Fruit fly (Drosophila melanogaster) whole organism, embryonic: ENCODE measurements around the gene cry.

Experiments
- ATbp ChIP-seq: fragments of 200-800 bp; sonication (Bioruptor generic); optimal IDR thresholded peaks from 2 replicates; lab custom pipeline; 2017; ENCODE audit warnings: missing biosample characterization, mild to moderate bottlenecking, missing genetic modification characterization, missing genetic modification reagents
- Asciz ChIP-seq: fragments of 200-800 bp; sonication (Bioruptor generic); optimal IDR thresholded peaks from 2 replicates; lab custom pipeline; 2017; ENCODE audit warnings: missing biosample characterization, mild to moderate bottlenecking, missing genetic modification characterization, missing genetic modification reagents
- Awh ChIP-seq: fragments of 200-800 bp; sonication (Bioruptor generic); IDR thresholded peaks from 2 replicates; pipeline ENCODE4, ENCODE4 v1.3.6; 2022; ENCODE audit warnings: missing biosample characterization, missing genetic modification characterization
- BEAF-32 ChIP-seq: fragments of 200-800 bp; sonication (Bioruptor generic); optimal IDR thresholded peaks from 3 replicates; lab custom pipeline; 2017; ENCODE audit warnings: missing biosample characterization, missing genetic modification characterization, mild to moderate bottlenecking, moderate library complexity, missing genetic modification reagents
- Blimp-1 ChIP-seq: fragments of 200-800 bp; sonication (Bioruptor generic); optimal IDR thresholded peaks from 3 replicates; lab custom pipeline; 2018; ENCODE audit warnings: missing biosample characterization, missing genetic modification characterization, mild to moderate bottlenecking, moderate library complexity, missing genetic modification reagents
- C15 ChIP-seq: fragments of 200-800 bp; sonication (Bioruptor generic); IDR thresholded peaks from 3 replicates; pipeline ENCODE4 v1.3.6; 2022; ENCODE audit warnings: missing biosample characterization, missing genetic modification characterization
- CG10209 ChIP-seq: fragments of 200-800 bp; sonication (Bioruptor generic); optimal IDR thresholded peaks from 3 replicates; lab custom pipeline; 2017; ENCODE audit warnings: missing biosample characterization, mild to moderate bottlenecking, missing genetic modification characterization, missing genetic modification reagents
- CG12104 ChIP-seq: fragments of 200-800 bp; sonication (Bioruptor generic); optimal IDR thresholded peaks from 3 replicates; lab custom pipeline; 2016; ENCODE audit warnings: missing biosample characterization, missing genetic modification characterization
- CG12299 ChIP-seq: fragments of 200-800 bp; sonication (Bioruptor generic); optimal IDR thresholded peaks from 2 replicates; lab custom pipeline; 2018; ENCODE audit warnings: missing biosample characterization, mild to moderate bottlenecking, missing genetic modification characterization
- CG1529 ChIP-seq: fragments of 200-800 bp; sonication (Bioruptor generic); optimal IDR thresholded peaks from 3 replicates; lab custom pipeline; 2018; ENCODE audit warnings: missing biosample characterization, missing genetic modification characterization
- CG15601 ChIP-seq: fragments of 200-800 bp; sonication (Bioruptor generic); optimal IDR thresholded peaks from 3 replicates; lab custom pipeline; 2019; ENCODE audit warnings: missing biosample characterization, mild to moderate bottlenecking, missing genetic modification characterization, moderate library complexity
- CG17359 ChIP-seq: fragments of 200-800 bp; sonication (Bioruptor generic); optimal IDR thresholded peaks from 3 replicates; lab custom pipeline; 2018; ENCODE audit warnings: missing biosample characterization, mild to moderate bottlenecking, missing genetic modification characterization, moderate library complexity
- CG17612 ChIP-seq: fragments of 200-800 bp; sonication (Bioruptor generic); IDR thresholded peaks from 2 replicates; pipeline ENCODE4 v1.3.6; 2022; ENCODE audit warnings: missing biosample characterization, missing genetic modification characterization
- CG2875 ChIP-seq: fragments of 200-800 bp; sonication (Bioruptor generic); optimal IDR thresholded peaks from 2 replicates; lab custom pipeline; 2017; ENCODE audit warnings: missing biosample characterization, mild to moderate bottlenecking, missing genetic modification characterization, missing genetic modification reagents
- CG30020 ChIP-seq: fragments of 200-800 bp; optimal IDR thresholded peaks from 2 replicates; lab custom pipeline; 2019; ENCODE audit warnings: missing biosample characterization, mild to moderate bottlenecking, missing genetic modification characterization, moderate library complexity
- CG31224 ChIP-seq: fragments of 200-800 bp; sonication (Bioruptor generic); IDR thresholded peaks from 2 replicates; pipeline ENCODE4 v1.3.6; 2022; ENCODE audit warnings: missing biosample characterization, missing genetic modification characterization
- CG33213 ChIP-seq: fragments of 200-800 bp; sonication (Bioruptor generic); optimal IDR thresholded peaks from 3 replicates; lab custom pipeline; 2016; ENCODE audit warnings: missing biosample characterization, missing genetic modification characterization
- CG3847 ChIP-seq: fragments of 200-800 bp; sonication (Bioruptor generic); IDR thresholded peaks from 2 replicates; pipeline ENCODE4 v1.3.6; 2022; ENCODE audit warnings: missing biosample characterization, missing genetic modification characterization
- CG4360 ChIP-seq: fragments of 200-800 bp; sonication (Bioruptor generic); IDR thresholded peaks from 2 replicates; pipeline ENCODE4 v1.3.6; 2022; ENCODE audit warnings: missing biosample characterization, missing genetic modification characterization
- CG4617 ChIP-seq: fragments of 200-800 bp; sonication (Bioruptor generic); optimal IDR thresholded peaks from 3 replicates; lab custom pipeline; 2016; ENCODE audit warnings: missing biosample characterization, missing genetic modification characterization, borderline replicate concordance
- CG5180 ChIP-seq: fragments of 200-800 bp; sonication (Bioruptor generic); optimal IDR thresholded peaks from 3 replicates; lab custom pipeline; 2017; ENCODE audit warnings: missing biosample characterization, missing genetic modification characterization, mild to moderate bottlenecking, moderate library complexity, missing genetic modification reagents
- CG6175 ChIP-seq: fragments of 200-800 bp; sonication (Bioruptor generic); IDR thresholded peaks from 3 replicates; pipeline ENCODE4 v1.3.6; 2022; ENCODE audit warnings: missing biosample characterization, missing genetic modification characterization
- CG8290 ChIP-seq, 3 experiments: fragments of 200-800 bp; sonication (Bioruptor generic); optimal IDR thresholded peaks; 2 replicates each; lab custom pipeline; 2016 to 2019; ENCODE audit warnings: missing biosample characterization in 3 of 3, missing genetic modification characterization in 3 of 3, mild to moderate bottlenecking in 2 of 3, moderate library complexity in 1 of 3
- CHES-1-like ChIP-seq: fragments of 200-800 bp; sonication (Bioruptor generic); optimal IDR thresholded peaks from 2 replicates; lab custom pipeline; 2016; ENCODE audit warnings: missing biosample characterization, missing genetic modification characterization
- HHEX ChIP-seq: fragments of 200-800 bp; sonication (Bioruptor generic); optimal IDR thresholded peaks from 3 replicates; lab custom pipeline; 2017; ENCODE audit warnings: missing biosample characterization, mild to moderate bottlenecking, missing genetic modification characterization, missing genetic modification reagents
- Lim3 ChIP-seq: fragments of 200-800 bp; sonication (Bioruptor generic); IDR thresholded peaks from 2 replicates; pipeline ENCODE4 v1.3.6; 2022; ENCODE audit warnings: missing biosample characterization, missing genetic modification characterization
- MTF-1 ChIP-seq: fragments of 200-800 bp; sonication (Bioruptor generic); optimal IDR thresholded peaks from 2 replicates; lab custom pipeline; 2018; ENCODE audit warnings: missing biosample characterization, mild to moderate bottlenecking, missing genetic modification characterization, borderline replicate concordance
- Nf-YA ChIP-seq: fragments of 200-800 bp; sonication (Bioruptor generic); IDR thresholded peaks from 2 replicates; pipeline ENCODE4 v1.3.6; 2022; ENCODE audit warnings: missing biosample characterization, missing genetic modification characterization
- Ravus ChIP-seq: fragments of 200-800 bp; sonication (Bioruptor generic); IDR thresholded peaks from 2 replicates; pipeline ENCODE4 v1.3.6; 2022; ENCODE audit warnings: missing biosample characterization, missing genetic modification characterization
- Sox100B ChIP-seq: fragments of 200-800 bp; sonication (Bioruptor generic); optimal IDR thresholded peaks from 3 replicates; lab custom pipeline; 2018; ENCODE audit warnings: missing biosample characterization, mild to moderate bottlenecking, missing genetic modification characterization
- Sox102F ChIP-seq: fragments of 200-800 bp; sonication (Bioruptor generic); optimal IDR thresholded peaks from 2 replicates; lab custom pipeline; 2018; ENCODE audit warnings: missing biosample characterization, mild to moderate bottlenecking, missing genetic modification characterization, moderate library complexity
- al ChIP-seq: fragments of 200-800 bp; sonication (Bioruptor generic); IDR thresholded peaks from 2 replicates; pipeline ENCODE4 v1.3.6; 2022; ENCODE audit warnings: missing biosample characterization, missing genetic modification characterization
- bowl ChIP-seq: fragments of 200-800 bp; sonication (Bioruptor generic); IDR thresholded peaks from 2 replicates; pipeline ENCODE4 v1.3.6; 2022; ENCODE audit warnings: missing biosample characterization, missing genetic modification characterization
- cg ChIP-seq: fragments of 200-800 bp; sonication (Bioruptor generic); optimal IDR thresholded peaks from 3 replicates; lab custom pipeline; 2019; ENCODE audit warnings: missing biosample characterization, mild to moderate bottlenecking, missing genetic modification characterization, moderate library complexity
- ci ChIP-seq: fragments of 200-800 bp; sonication (Bioruptor generic); IDR thresholded peaks from 3 replicates; pipeline ENCODE4 v1.3.6; 2022; ENCODE audit warnings: missing biosample characterization, missing genetic modification characterization
- ewg ChIP-seq: fragments of 200-800 bp; sonication (Bioruptor generic); optimal IDR thresholded peaks from 3 replicates; lab custom pipeline; 2017; ENCODE audit warnings: mild to moderate bottlenecking, missing biosample characterization, missing genetic modification reagents, missing genetic modification characterization
- fd64A ChIP-seq: fragments of 200-800 bp; sonication (Bioruptor generic); optimal IDR thresholded peaks from 3 replicates; lab custom pipeline; 2018; ENCODE audit warnings: missing biosample characterization, mild to moderate bottlenecking, missing genetic modification characterization
- hth ChIP-seq: fragments of >200 bp; optimal IDR thresholded peaks from 2 replicates; lab custom pipeline; 2017; ENCODE audit warnings: inconsistent platforms
- nerfin-1 ChIP-seq: fragments of 200-800 bp; sonication (Bioruptor generic); optimal IDR thresholded peaks from 3 replicates; lab custom pipeline; 2019; ENCODE audit warnings: missing biosample characterization, mild to moderate bottlenecking, missing genetic modification characterization, moderate library complexity
- odd ChIP-seq: fragments of 200-800 bp; sonication (Bioruptor generic); optimal IDR thresholded peaks from 2 replicates; lab custom pipeline; 2017; ENCODE audit warnings: missing biosample characterization, mild to moderate bottlenecking, missing genetic modification characterization
- org-1 ChIP-seq: fragments of 200-800 bp; sonication (Bioruptor generic); optimal IDR thresholded peaks from 2 replicates; lab custom pipeline; 2017; ENCODE audit warnings: missing biosample characterization, missing genetic modification characterization
- pan ChIP-seq, 4 experiments: fragments of >200 bp in 3 of 4; fragments of 200-800 bp in 1 of 4; sonication (Bioruptor generic) in 1 of 4; optimal IDR thresholded peaks in 3 of 4; IDR thresholded peaks in 1 of 4; 2 replicates each; pipeline versions ENCODE4 v1.3.6 to Lab custom; 2017 to 2022; ENCODE audit warnings: missing biosample characterization in 2 of 4, missing genetic modification characterization in 2 of 4, mixed read lengths in 1 of 4
- sens-2 ChIP-seq: fragments of 200-800 bp; sonication (Bioruptor generic); IDR thresholded peaks from 2 replicates; pipeline ENCODE4 v1.3.6; 2022; ENCODE audit warnings: missing biosample characterization, missing genetic modification characterization
- sisA ChIP-seq: fragments of 200-800 bp; sonication (Bioruptor generic); IDR thresholded peaks from 2 replicates; pipeline ENCODE4 v1.3.6; 2022; ENCODE audit warnings: missing biosample characterization, missing genetic modification characterization
- sqz ChIP-seq: fragments of 200-800 bp; sonication (Bioruptor generic); optimal IDR thresholded peaks from 3 replicates; lab custom pipeline; 2018; ENCODE audit warnings: missing biosample characterization, mild to moderate bottlenecking, missing genetic modification characterization
- sr ChIP-seq: fragments of 200-800 bp; sonication (Bioruptor generic); IDR thresholded peaks from 3 replicates; pipeline ENCODE4 v1.3.6; 2022; ENCODE audit warnings: missing biosample characterization, missing genetic modification characterization
- stc ChIP-seq: fragments of 200-800 bp; sonication (Bioruptor generic); IDR thresholded peaks from 2 replicates; pipeline ENCODE4 v1.3.6; 2022; ENCODE audit warnings: missing biosample characterization, missing genetic modification characterization
- unpg ChIP-seq: fragments of 200-800 bp; sonication (Bioruptor generic); optimal IDR thresholded peaks from 3 replicates; lab custom pipeline; 2018; ENCODE audit warnings: missing biosample characterization, mild to moderate bottlenecking, missing genetic modification characterization, moderate library complexity
- vvl ChIP-seq: fragments of 200-800 bp; sonication (Bioruptor generic); IDR thresholded peaks from 2 replicates; pipeline ENCODE4 v1.3.6; 2022; ENCODE audit warnings: missing biosample characterization, missing genetic modification characterization

cry gene

dm6 chr3R:19182848-19183247 is 29.1 kb upstream of the cry start (continued):
- TF ChIP-seq stc (GFP tag; lab: Robert Waterston, UW) (0 out of 2 replicates have a peak, but pooled peaks have one; percentile 19), hth (lab: Kevin White, UChicago) (no peak), Ravus (GFP tag; lab: Robert Waterston, UW) (no peak), CG6175 (GFP tag; lab: Robert Waterston, UW) (no peak), CG12104 (GFP tag; lab: Kevin White, UChicago) (no peak), CG4617 (no peak), cg (GFP tag; lab: Kevin White, UChicago) (peak; percentile 17), CG17612 (GFP tag; lab: Robert Waterston, UW) (no peak), nerfin-1 (tag; lab: Kevin White, UChicago) (peak; percentile 17), ci (GFP tag; lab: Robert Waterston, UW) (peak; percentile 81), CG15601 (peak; percentile 10), C15 (GFP tag; lab: Robert Waterston, UW) (no peak), Awh (GFP tag; lab: Robert Waterston, UW) (peak; percentile 69), fd64A (GFP tag; lab: Kevin White, UChicago) (peak; percentile 56), vvl (GFP tag; lab: Robert Waterston, UW) (peak; percentile 25; the same call in 1 of the 2 replicates), Lim3 (peak; percentile 31; the same call in 1 of the 2 replicates), ewg (GFP tag; lab: Kevin White, UChicago) (peak; percentile 42), CG30020 (tag; lab: Kevin White, UChicago) (no peak), CG10209 (GFP tag; lab: Kevin White, UChicago) (peak; percentile 5), Blimp-1 (GFP tag; lab: Kevin White, UChicago) (peak; percentile 92), ATbp (GFP tag; lab: Kevin White, UChicago) (peak; percentile 94), CG33213 (GFP tag; lab: Kevin White, UChicago) (no peak), CG4360 (GFP tag; lab: Robert Waterston, UW) (peak; percentile 16; the same call in 1 of the 2 replicates), CG17359 (tag; lab: Kevin White, UChicago) (peak; percentile 74), sr (no peak), odd (GFP tag; lab: Kevin White, UChicago) (no peak), CG1529 (GFP tag; lab: Kevin White, UChicago) (peak; percentile 48), bowl (GFP tag; lab: Robert Waterston, UW) (peak; percentile 44; the same call in 1 of the 2 replicates), pan (optimal IDR thresholded peaks at IDR 0.05; lab: Kevin White, UChicago) (no peak), pan (GFP tag; optimal IDR thresholded peaks at IDR 0.05 in 1 of 2, IDR thresholded peaks at IDR 0.05 in 1 of 2) (no peak), Sox102F (peak; percentile 41), CG3847 (GFP tag; lab: Robert Waterston, UW) (no peak), al (no peak), sqz (GFP tag; lab: Kevin White, UChicago) (no peak), HHEX (peak; percentile 46), CHES-1-like (GFP tag; lab: Kevin White, UChicago) (no peak), Asciz (GFP tag; lab: Kevin White, UChicago) (peak; percentile 70), Sox100B (GFP tag; lab: Kevin White, UChicago) (peak; percentile 35), CG5180 (GFP tag; lab: Kevin White, UChicago) (peak; percentile 37), unpg (GFP tag; lab: Kevin White, UChicago) (peak; percentile 8), CG8290 (GFP tag; optimal IDR thresholded peaks at IDR 0.05; lab: Kevin White, UChicago) (no peak), CG8290 (tag; optimal IDR thresholded peaks at IDR 0.05; lab: Kevin White, UChicago) (peak in 1 of 2 experiments; percentile 21), Nf-YA (GFP tag; lab: Robert Waterston, UW) (0 out of 2 replicates have a peak, but pooled peaks have one; percentile 17), org-1 (GFP tag; lab: Kevin White, UChicago) (peak; percentile 25), sisA (GFP tag; lab: Robert Waterston, UW) (no peak), sens-2 (GFP tag; lab: Robert Waterston, UW) (no peak), CG31224 (GFP tag; lab: Robert Waterston, UW) (no peak), BEAF-32 (GFP tag; lab: Kevin White, UChicago) (no peak), CG2875 (GFP tag; lab: Kevin White, UChicago) (peak; percentile 76), MTF-1 (peak; percentile 19), CG12299 (tag; lab: Kevin White, UChicago) (peak; percentile 20)
